Fruit fly (Drosophila melanogaster) whole organism, embryonic: Measurements from ENCODE around the gene Vav.

Experiments
- Bdp1 ChIP-seq: fragments of 200-800 bp; sonication (Bioruptor generic); optimal IDR thresholded peaks from 3 replicates; lab custom pipeline; 2016; ENCODE audit warnings: missing biosample characterization, missing genetic modification characterization
- CG10431 ChIP-seq: fragments of 200-800 bp; sonication (Bioruptor generic); optimal IDR thresholded peaks from 3 replicates; lab custom pipeline; 2018; ENCODE audit warnings: missing biosample characterization, mild to moderate bottlenecking, missing genetic modification characterization
- CG11695 ChIP-seq: fragments of 200-800 bp; sonication (Bioruptor generic); IDR thresholded peaks from 3 replicates; pipeline ENCODE4 v1.3.6; 2022; ENCODE audit warnings: missing biosample characterization, missing genetic modification characterization
- CG11696 ChIP-seq: fragments of 200-800 bp; sonication (Bioruptor generic); IDR thresholded peaks from 2 replicates; pipeline ENCODE4 v1.3.6; 2022; ENCODE audit warnings: missing biosample characterization, missing genetic modification characterization
- CG12391 ChIP-seq: fragments of 200-800 bp; sonication (Bioruptor generic); optimal IDR thresholded peaks from 3 replicates; lab custom pipeline; 2018; ENCODE audit warnings: missing biosample characterization, mild to moderate bottlenecking, missing genetic modification characterization, moderate library complexity
- CG13424 ChIP-seq: fragments of 200-800 bp; sonication (Bioruptor generic); optimal IDR thresholded peaks from 2 replicates; lab custom pipeline; 2019; ENCODE audit warnings: missing biosample characterization, mild to moderate bottlenecking, missing genetic modification characterization, moderate library complexity
- CG14710 ChIP-seq: fragments of 200-800 bp; sonication (Bioruptor generic); optimal IDR thresholded peaks from 3 replicates; lab custom pipeline; 2019; ENCODE audit warnings: missing biosample characterization, mild to moderate bottlenecking, missing genetic modification characterization, moderate library complexity
- CG15269 ChIP-seq: fragments of 200-800 bp; sonication (Bioruptor generic); optimal IDR thresholded peaks from 2 replicates; lab custom pipeline; 2018; ENCODE audit warnings: missing biosample characterization, mild to moderate bottlenecking, missing genetic modification characterization, moderate library complexity
- CG17361 ChIP-seq: fragments of 200-800 bp; sonication (Bioruptor generic); IDR thresholded peaks from 3 replicates; pipeline ENCODE4 v1.3.6; 2022; ENCODE audit warnings: missing biosample characterization, missing genetic modification characterization
- CG17829 ChIP-seq: fragments of 200-800 bp; optimal IDR thresholded peaks from 2 replicates; lab custom pipeline; 2019; ENCODE audit warnings: missing biosample characterization, mild to moderate bottlenecking, missing genetic modification characterization, moderate library complexity
- CG2120 ChIP-seq: fragments of 200-800 bp; sonication (Bioruptor generic); optimal IDR thresholded peaks from 3 replicates; lab custom pipeline; 2016; ENCODE audit warnings: missing biosample characterization, missing genetic modification characterization
- CG2678 ChIP-seq: fragments of 200-800 bp; sonication (Bioruptor generic); optimal IDR thresholded peaks from 3 replicates; lab custom pipeline; 2019; ENCODE audit warnings: missing biosample characterization, mild to moderate bottlenecking, missing genetic modification characterization, moderate library complexity
- CG30403 ChIP-seq: fragments of 200-800 bp; sonication (Bioruptor generic); optimal IDR thresholded peaks from 3 replicates; lab custom pipeline; 2016; ENCODE audit warnings: missing biosample characterization, missing genetic modification characterization
- CG34224 ChIP-seq: fragments of 200-800 bp; sonication (Bioruptor generic); IDR thresholded peaks from 3 replicates; pipeline ENCODE4 v1.3.6; 2022; ENCODE audit warnings: missing biosample characterization, missing genetic modification characterization; ENCODE audit not compliant: partially characterized antibody
- CG4282 ChIP-seq: fragments of 200-800 bp; sonication (Bioruptor generic); optimal IDR thresholded peaks from 2 replicates; lab custom pipeline; 2016; ENCODE audit warnings: missing biosample characterization, missing genetic modification characterization
- CG5245 ChIP-seq: fragments of 200-800 bp; sonication (Bioruptor generic); optimal IDR thresholded peaks from 3 replicates; lab custom pipeline; 2016; ENCODE audit warnings: missing biosample characterization, missing genetic modification characterization
- CG6654 ChIP-seq: fragments of 200-800 bp; sonication (Bioruptor generic); optimal IDR thresholded peaks from 2 replicates; lab custom pipeline; 2017; ENCODE audit warnings: missing biosample characterization, mild to moderate bottlenecking, missing genetic modification characterization
- CG6813 ChIP-seq: fragments of 200-800 bp; sonication (Bioruptor generic); optimal IDR thresholded peaks from 2 replicates; lab custom pipeline; 2017; ENCODE audit warnings: missing biosample characterization, missing genetic modification characterization, mild to moderate bottlenecking, moderate library complexity, missing genetic modification reagents
- CG7271 ChIP-seq: fragments of 200-800 bp; sonication (Bioruptor generic); optimal IDR thresholded peaks from 2 replicates; lab custom pipeline; 2018; ENCODE audit warnings: missing biosample characterization, mild to moderate bottlenecking, missing genetic modification characterization, moderate library complexity
- CG8089 ChIP-seq: fragments of 200-800 bp; sonication (Bioruptor generic); optimal IDR thresholded peaks from 3 replicates; lab custom pipeline; 2016; ENCODE audit warnings: missing biosample characterization, missing genetic modification characterization
- D19A ChIP-seq: fragments of 200-800 bp; optimal IDR thresholded peaks from 3 replicates; lab custom pipeline; 2019; ENCODE audit warnings: missing biosample characterization, mild to moderate bottlenecking, missing genetic modification characterization, moderate library complexity
- Dbx ChIP-seq: fragments of 200-800 bp; sonication (Bioruptor generic); IDR thresholded peaks from 3 replicates; pipeline ENCODE4 v1.3.6; 2022; ENCODE audit warnings: missing biosample characterization, missing genetic modification characterization
- Drgx ChIP-seq: fragments of 200-800 bp; sonication (Bioruptor generic); IDR thresholded peaks from 2 replicates; pipeline ENCODE4 v1.3.6; 2022; ENCODE audit warnings: missing biosample characterization, missing genetic modification characterization
- Fer1 ChIP-seq: fragments of 200-800 bp; sonication (Bioruptor generic); optimal IDR thresholded peaks from 2 replicates; lab custom pipeline; 2017; ENCODE audit warnings: missing biosample characterization, mild to moderate bottlenecking, missing genetic modification characterization
- Gsc ChIP-seq: fragments of 200-800 bp; sonication (Bioruptor generic); IDR thresholded peaks from 2 replicates; pipeline ENCODE4 v1.3.6; 2022; ENCODE audit warnings: missing biosample characterization, missing genetic modification characterization
- HmgZ ChIP-seq: fragments of 200-800 bp; sonication (Bioruptor generic); optimal IDR thresholded peaks from 2 replicates; lab custom pipeline; 2018; ENCODE audit warnings: missing biosample characterization, mild to moderate bottlenecking, missing genetic modification characterization
- Hmx ChIP-seq: fragments of 200-800 bp; sonication (Bioruptor generic); optimal IDR thresholded peaks from 2 replicates; lab custom pipeline; 2016; ENCODE audit warnings: missing biosample characterization, missing genetic modification characterization
- Lhr ChIP-seq: fragments of 200-800 bp; sonication (Bioruptor generic); optimal IDR thresholded peaks from 3 replicates; lab custom pipeline; 2017; ENCODE audit warnings: mild to moderate bottlenecking, missing biosample characterization, missing genetic modification reagents, missing genetic modification characterization
- Oli ChIP-seq: fragments of 200-800 bp; sonication (Bioruptor generic); optimal IDR thresholded peaks from 2 replicates; lab custom pipeline; 2018; ENCODE audit warnings: missing biosample characterization, mild to moderate bottlenecking, missing genetic modification characterization, moderate library complexity
- PHDP ChIP-seq: fragments of 200-800 bp; sonication (Bioruptor generic); optimal IDR thresholded peaks from 3 replicates; lab custom pipeline; 2018; ENCODE audit warnings: missing biosample characterization, mild to moderate bottlenecking, missing genetic modification characterization, moderate library complexity
- Ssrp ChIP-seq: fragments of 200-800 bp; sonication (Bioruptor generic); optimal IDR thresholded peaks from 2 replicates; lab custom pipeline; 2018; ENCODE audit warnings: missing biosample characterization, mild to moderate bottlenecking, missing genetic modification characterization, moderate library complexity
- Tbp ChIP-seq: fragments of >200 bp; optimal IDR thresholded peaks from 2 replicates; lab custom pipeline; 2018; ENCODE audit warnings: missing biosample characterization, missing genetic modification characterization
- Xrp1 ChIP-seq: fragments of 200-800 bp; sonication (Bioruptor generic); IDR thresholded peaks from 2 replicates; pipeline ENCODE4 v1.3.6; 2022; ENCODE audit warnings: missing biosample characterization, missing genetic modification characterization
- al ChIP-seq: fragments of 200-800 bp; sonication (Bioruptor generic); IDR thresholded peaks from 2 replicates; pipeline ENCODE4 v1.3.6; 2022; ENCODE audit warnings: missing biosample characterization, missing genetic modification characterization
- ash1 ChIP-seq: fragments of 200-800 bp; sonication (Bioruptor generic); optimal IDR thresholded peaks from 2 replicates; lab custom pipeline; 2018; ENCODE audit warnings: missing biosample characterization, mild to moderate bottlenecking, missing genetic modification characterization
- corto ChIP-seq: fragments of 200-800 bp; sonication (Bioruptor generic); optimal IDR thresholded peaks from 2 replicates; lab custom pipeline; 2016; ENCODE audit warnings: missing biosample characterization, mild to moderate bottlenecking, missing genetic modification characterization, moderate library complexity
- dati ChIP-seq: fragments of 200-800 bp; sonication (Bioruptor generic); IDR thresholded peaks from 2 replicates; pipeline ENCODE4 v1.3.6; 2022; ENCODE audit warnings: missing biosample characterization, missing genetic modification characterization
- dmrt99B ChIP-seq: fragments of 200-800 bp; sonication (Bioruptor generic); optimal IDR thresholded peaks from 2 replicates; lab custom pipeline; 2018; ENCODE audit warnings: missing biosample characterization, mild to moderate bottlenecking, missing genetic modification characterization, moderate library complexity
- dysf ChIP-seq: fragments of 200-800 bp; sonication (Bioruptor generic); IDR thresholded peaks from 3 replicates; pipeline ENCODE4 v1.3.6; 2022; ENCODE audit warnings: missing biosample characterization, missing genetic modification characterization
- fd64A ChIP-seq: fragments of 200-800 bp; sonication (Bioruptor generic); optimal IDR thresholded peaks from 3 replicates; lab custom pipeline; 2018; ENCODE audit warnings: missing biosample characterization, mild to moderate bottlenecking, missing genetic modification characterization
- fu2 ChIP-seq: fragments of 200-800 bp; sonication (Bioruptor generic); optimal IDR thresholded peaks from 2 replicates; lab custom pipeline; 2016; ENCODE audit warnings: missing biosample characterization, missing genetic modification characterization
- grau ChIP-seq: fragments of 200-800 bp; optimal IDR thresholded peaks from 3 replicates; lab custom pipeline; 2019; ENCODE audit warnings: missing biosample characterization, mild to moderate bottlenecking, missing genetic modification characterization, moderate library complexity
- nerfin-1 ChIP-seq: fragments of 200-800 bp; sonication (Bioruptor generic); optimal IDR thresholded peaks from 3 replicates; lab custom pipeline; 2019; ENCODE audit warnings: missing biosample characterization, mild to moderate bottlenecking, missing genetic modification characterization, moderate library complexity
- pan ChIP-seq, 4 experiments: fragments of >200 bp in 3 of 4; fragments of 200-800 bp in 1 of 4; sonication (Bioruptor generic) in 1 of 4; optimal IDR thresholded peaks in 3 of 4; IDR thresholded peaks in 1 of 4; 2 replicates each; pipeline versions ENCODE4 v1.3.6 to Lab custom; 2017 to 2022; ENCODE audit warnings: missing biosample characterization in 2 of 4, missing genetic modification characterization in 2 of 4, mixed read lengths in 1 of 4
- pfk ChIP-seq: fragments of 200-800 bp; sonication (Bioruptor generic); optimal IDR thresholded peaks from 2 replicates; lab custom pipeline; 2018; ENCODE audit warnings: missing biosample characterization, mild to moderate bottlenecking, missing genetic modification characterization, moderate library complexity
- phol ChIP-seq: fragments of 200-800 bp; sonication (Bioruptor generic); optimal IDR thresholded peaks from 3 replicates; lab custom pipeline; 2018; ENCODE audit warnings: missing biosample characterization, mild to moderate bottlenecking, missing genetic modification characterization, moderate library complexity
- sens ChIP-seq: fragments of 200-800 bp; sonication (Bioruptor generic); peaks from one replicate; lab custom pipeline; 2016; ENCODE audit warnings: missing biosample characterization, missing genetic modification characterization
- seq ChIP-seq: fragments of 200-800 bp; sonication (Bioruptor generic); IDR thresholded peaks from 2 replicates; pipeline ENCODE4 v1.3.6; 2022; ENCODE audit warnings: missing biosample characterization, missing genetic modification characterization
- shn ChIP-seq: fragments of 200-800 bp; sonication (Bioruptor generic); optimal IDR thresholded peaks from 3 replicates; lab custom pipeline; 2016; ENCODE audit warnings: missing biosample characterization, missing genetic modification characterization
- slbo ChIP-seq: fragments of 200-800 bp; sonication (Bioruptor generic); IDR thresholded peaks from 2 replicates; pipeline ENCODE4 v1.3.6; 2022; ENCODE audit warnings: missing biosample characterization, missing genetic modification characterization
- sug ChIP-seq: fragments of 200-800 bp; optimal IDR thresholded peaks from 2 replicates; lab custom pipeline; 2019; ENCODE audit warnings: missing biosample characterization, mild to moderate bottlenecking, missing genetic modification characterization, moderate library complexity

Gene Vav

dm6 chrX:19262553-19262952, 933 bp downstream of the Vav start (continued):
- TF ChIP-seq Bdp1, result no peak
- TF ChIP-seq CG4282 (GFP tag; lab: Kevin White, UChicago), result no peak
- peak; percentile 41 for TF ChIP-seq D19A (tag; lab: Kevin White, UChicago)
- peak; percentile 35 for TF ChIP-seq CG15269 (tag; lab: Kevin White, UChicago)
- no peak for TF ChIP-seq Lhr (GFP tag; lab: Kevin White, UChicago)
- TF ChIP-seq CG14710 (tag; lab: Kevin White, UChicago), result peak; percentile 20
- TF ChIP-seq dati (GFP tag; lab: Robert Waterston, UW), result no peak
- peak; percentile 52 for TF ChIP-seq phol (tag; lab: Kevin White, UChicago)
- no peak for TF ChIP-seq HmgZ
- no peak for TF ChIP-seq CG6654 (GFP tag; lab: Kevin White, UChicago)
- no peak for TF ChIP-seq Fer1 (GFP tag; lab: Kevin White, UChicago)
- no peak for TF ChIP-seq CG34224 (GFP tag; lab: Robert Waterston, UW)
- TF ChIP-seq CG8089 (GFP tag; lab: Kevin White, UChicago), result no peak
- TF ChIP-seq Hmx (GFP tag; lab: Kevin White, UChicago), result no peak
- no peak for TF ChIP-seq Dbx (GFP tag; lab: Robert Waterston, UW)
- 0 out of 3 replicates have a peak, but pooled peaks have one; percentile 30 for TF ChIP-seq CG17361 (GFP tag; lab: Robert Waterston, UW)
- TF ChIP-seq CG10431, result no peak
- no peak for TF ChIP-seq nerfin-1 (tag; lab: Kevin White, UChicago)
- no peak for TF ChIP-seq slbo
- no peak for TF ChIP-seq CG30403 (GFP tag; lab: Kevin White, UChicago)
- no peak for TF ChIP-seq Tbp
- TF ChIP-seq fu2 (GFP tag; lab: Kevin White, UChicago), result no peak
- TF ChIP-seq ash1 (GFP tag; lab: Kevin White, UChicago), result no peak
- TF ChIP-seq CG5245 (GFP tag; lab: Kevin White, UChicago), result no peak
- peak; percentile 6 for TF ChIP-seq Ssrp (tag; lab: Kevin White, UChicago)
- 0 out of 3 replicates have a peak, but pooled peaks have one; percentile 33 for TF ChIP-seq dysf
- TF ChIP-seq grau, result peak; percentile 6
- TF ChIP-seq CG2678 (tag; lab: Kevin White, UChicago), result peak; percentile 50
- peak; percentile 5 for TF ChIP-seq Oli (tag; lab: Kevin White, UChicago)
- TF ChIP-seq al (GFP tag; lab: Robert Waterston, UW), result no peak
- no peak for TF ChIP-seq pan (optimal IDR thresholded peaks at IDR 0.05; lab: Kevin White, UChicago)
- TF ChIP-seq pan (GFP tag; optimal IDR thresholded peaks at IDR 0.05 in 1 of 2, IDR thresholded peaks at IDR 0.05 in 1 of 2), result peak in 1 of 2 experiments; percentile 50
- peak; percentile 29 for TF ChIP-seq CG13424 (tag; lab: Kevin White, UChicago)
- 0 out of 2 replicates have a peak, but pooled peaks have one; percentile 36 for TF ChIP-seq Drgx
- no peak for TF ChIP-seq CG6813
- no peak for TF ChIP-seq CG7271 (tag; lab: Kevin White, UChicago)
- peak; percentile 6 for TF ChIP-seq CG17829
- TF ChIP-seq corto (GFP tag; lab: Kevin White, UChicago), result no peak
- peak; percentile 54 for TF ChIP-seq sens (GFP tag; lab: Kevin White, UChicago)
- peak; percentile 43; the same call in 1 of the 3 replicates for TF ChIP-seq CG11695 (GFP tag; lab: Robert Waterston, UW)
- TF ChIP-seq shn (GFP tag; lab: Kevin White, UChicago), result no peak
- no peak for TF ChIP-seq CG2120 (GFP tag; lab: Kevin White, UChicago)
- no peak for TF ChIP-seq sug
- TF ChIP-seq Gsc (GFP tag; lab: Robert Waterston, UW), result no peak
- no peak for TF ChIP-seq seq (GFP tag; lab: Robert Waterston, UW)
- TF ChIP-seq dmrt99B, result peak; percentile 45
- no peak for TF ChIP-seq pfk
- TF ChIP-seq CG11696 (GFP tag; lab: Robert Waterston, UW), result no peak
- TF ChIP-seq PHDP, result peak; percentile 24
- TF ChIP-seq Xrp1 (GFP tag; lab: Robert Waterston, UW), result peak; percentile 32; the same call in 1 of the 2 replicates
- TF ChIP-seq fd64A, result no peak
- peak; percentile 32 for TF ChIP-seq CG12391 (tag; lab: Kevin White, UChicago)
